Worm (Caenorhabditis elegans) whole organism, midembryonic: ENCODE data around the gene deg-3.

Experiments used
- flt-1 ChIP-seq: fragments of 200-800 bp; sonication (Bioruptor generic); IDR thresholded peaks from 2 replicates; pipeline ENCODE4 v1.3.6; 2022; ENCODE audit warnings: missing genetic modification characterization, missing compliant biosample characterization
- ref-1 ChIP-seq: fragments of 200-800 bp; sonication (Bioruptor generic); conservative IDR thresholded peaks from 2 replicates; pipeline ENCODE4 v1.3.6; 2022; ENCODE audit warnings: missing genetic modification reagents, missing genetic modification characterization, missing compliant biosample characterization
- ztf-23 ChIP-seq: fragments of 200-800 bp; sonication (Bioruptor generic); IDR thresholded peaks from 2 replicates; pipeline ENCODE4 v1.3.6; 2022; ENCODE audit warnings: missing genetic modification reagents, missing genetic modification characterization, missing compliant biosample characterization
- ztf-29 ChIP-seq: fragments of 200-800 bp; sonication (Bioruptor generic); IDR thresholded peaks from 2 replicates; pipeline ENCODE4 v1.3.6; 2022; ENCODE audit warnings: missing genetic modification reagents, missing genetic modification characterization, missing compliant biosample characterization

- TF ChIP-seq flt-1 (GFP tag; lab: Robert Waterston, UW) (no peak), ref-1 (no peak), ztf-29 (GFP tag; lab: Robert Waterston, UW) (no peak), ztf-23 (no peak)
Observed at ce11 chrV:11390394-11390793, 24.6 kb downstream of the deg-3 start, which contains the start of the genes K03B8.11 and K03B8.14.
